Fruit fly (Drosophila melanogaster) whole organism, wandering third instar larva: Measurements from ENCODE around the gene pdgy.
A peak's percentile ranks its signal among the peaks of the same experiment; 100 is the strongest.

ENCODE experiments used
- Dif ChIP-seq: fragments of 200-275, 200-300 bp; sonication (Bioruptor generic); optimal IDR thresholded peaks from 2 replicates; lab custom pipeline; 2018; ENCODE audit warnings: missing biosample characterization, missing genetic modification characterization; ENCODE audit not compliant: partially characterized antibody
- Jra ChIP-seq: sonication (Bioruptor generic); optimal IDR thresholded peaks from 2 replicates; lab custom pipeline; 2016; ENCODE audit warnings: missing biosample characterization, missing genetic modification characterization
- foxo ChIP-seq, 2 experiments: fragments of 200-800 bp; sonication (Bioruptor generic); optimal IDR thresholded peaks; 2 replicates in 1 of 2; 3 replicates in 1 of 2; lab custom pipeline; 2016 to 2017; ENCODE audit warnings: missing biosample characterization in 2 of 2, missing genetic modification characterization in 2 of 2
- rgr ChIP-seq: fragments of 200-800 bp; sonication (Bioruptor generic); optimal IDR thresholded peaks from 3 replicates; lab custom pipeline; 2016; ENCODE audit warnings: missing biosample characterization, mild to moderate bottlenecking, missing genetic modification characterization
- sv ChIP-seq: fragments of 200-800 bp; sonication (Bioruptor generic); optimal IDR thresholded peaks from 3 replicates; lab custom pipeline; 2016; ENCODE audit warnings: missing biosample characterization, missing genetic modification characterization
- tai ChIP-seq: sonication (Bioruptor generic); optimal IDR thresholded peaks from 2 replicates; lab custom pipeline; 2016; ENCODE audit warnings: missing biosample characterization, missing genetic modification characterization
- woc ChIP-seq: sonication (Bioruptor generic); optimal IDR thresholded peaks from 2 replicates; lab custom pipeline; 2016; ENCODE audit warnings: missing biosample characterization, mild to moderate bottlenecking, missing genetic modification characterization

dm6 chrX:14909051-14909450 is 44.3 kb downstream of the pdgy start:
- TF ChIP-seq foxo (GFP tag; optimal IDR thresholded peaks at IDR 0.05; lab: Kevin White, UChicago) (peak in 1 of 2 experiments; percentile 3), rgr (GFP tag; lab: Kevin White, UChicago) (peak; percentile 24), sv (GFP tag; lab: Kevin White, UChicago) (no peak), woc (no peak), Dif (GFP tag; lab: Kevin White, UChicago) (no peak), Jra (GFP tag; lab: Kevin White, UChicago) (no peak), tai (no peak)
